Worm (Caenorhabditis elegans) whole organism, L1 larva: ENCODE measurements around the gene srh-291.

Source experiments
- mdl-1 ChIP-seq, 2 experiments: fragments of 150-350 bp; optimal IDR thresholded peaks; 2 replicates each; lab custom pipeline; 2014 to 2017; ENCODE audit warnings: missing biosample characterization in 2 of 2, missing genetic modification characterization in 2 of 2, inconsistent platforms in 1 of 2
- sox-4 ChIP-seq: sonication (generic microtip); optimal IDR thresholded peaks from 2 replicates; lab custom pipeline; 2016; ENCODE audit warnings: missing genetic modification characterization, missing compliant biosample characterization

DNA sequence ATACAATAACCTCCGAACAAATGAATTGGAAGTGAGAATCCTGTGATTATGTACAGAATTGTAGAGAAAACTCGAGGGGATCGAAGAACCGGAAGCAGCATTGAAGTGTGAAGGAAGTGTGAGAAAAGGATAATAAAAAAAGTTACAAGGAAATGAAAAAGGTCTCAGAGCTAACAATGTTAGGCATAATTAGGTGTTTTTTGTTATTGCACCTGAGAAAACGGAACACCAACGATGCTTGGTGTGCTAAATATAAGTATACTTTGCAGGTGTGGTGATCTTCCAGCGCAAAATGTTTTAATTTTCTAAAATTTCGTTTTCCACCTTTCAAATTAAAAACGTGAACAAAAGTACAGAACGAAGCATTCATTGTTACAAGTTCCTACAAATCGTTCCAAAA, 38.7 kb downstream of the srh-291 start, which contains the start of gene srh-286:
- TF ChIP-seq mdl-1 (tag; optimal IDR thresholded peaks at IDR 0.05; lab: Kevin White, UChicago) = no peak
- TF ChIP-seq sox-4 (tag; lab: Kevin White, UChicago) = no peak
